Fruit fly (Drosophila melanogaster) S2 (cell line): ENCODE results near the gene jub.

Experiments used
- CG8478 ChIP-seq: fragments of >200 bp; optimal IDR thresholded peaks from 2 replicates; lab custom pipeline; 2018
- CTCF ChIP-seq, 2 experiments: fragments of >200 bp; optimal IDR thresholded peaks; 2 replicates each; lab custom pipeline; 2018

Gene jub

DNA sequence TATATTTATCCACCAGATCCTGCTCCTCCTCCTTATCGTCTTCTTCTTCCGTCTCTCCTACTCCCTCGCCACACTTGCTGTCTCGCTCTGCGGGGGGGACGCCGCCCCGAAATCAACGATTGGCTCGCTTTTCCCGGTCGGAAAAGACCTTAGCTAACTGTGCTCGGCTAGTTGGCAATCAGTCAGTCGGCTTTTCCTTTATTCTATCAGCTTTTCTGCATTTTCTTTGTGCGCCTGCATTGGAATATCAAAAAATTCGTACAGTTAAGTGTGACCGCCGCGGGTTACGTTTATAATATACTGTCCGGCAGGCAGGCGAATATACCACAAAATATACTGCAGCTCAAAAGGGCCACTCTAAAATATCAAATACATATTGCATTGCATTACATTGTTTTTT, at the start of gene jub:
Gene jub, minus strand, starts transcription at position 289 of the 400 bp plus-strand sequence.
- TF ChIP-seq CTCF (optimal IDR thresholded peaks at IDR 0.05; lab: Kevin White, UChicago), result no peak
- no peak for TF ChIP-seq CG8478 (lab: Kevin White, UChicago)

DNA sequence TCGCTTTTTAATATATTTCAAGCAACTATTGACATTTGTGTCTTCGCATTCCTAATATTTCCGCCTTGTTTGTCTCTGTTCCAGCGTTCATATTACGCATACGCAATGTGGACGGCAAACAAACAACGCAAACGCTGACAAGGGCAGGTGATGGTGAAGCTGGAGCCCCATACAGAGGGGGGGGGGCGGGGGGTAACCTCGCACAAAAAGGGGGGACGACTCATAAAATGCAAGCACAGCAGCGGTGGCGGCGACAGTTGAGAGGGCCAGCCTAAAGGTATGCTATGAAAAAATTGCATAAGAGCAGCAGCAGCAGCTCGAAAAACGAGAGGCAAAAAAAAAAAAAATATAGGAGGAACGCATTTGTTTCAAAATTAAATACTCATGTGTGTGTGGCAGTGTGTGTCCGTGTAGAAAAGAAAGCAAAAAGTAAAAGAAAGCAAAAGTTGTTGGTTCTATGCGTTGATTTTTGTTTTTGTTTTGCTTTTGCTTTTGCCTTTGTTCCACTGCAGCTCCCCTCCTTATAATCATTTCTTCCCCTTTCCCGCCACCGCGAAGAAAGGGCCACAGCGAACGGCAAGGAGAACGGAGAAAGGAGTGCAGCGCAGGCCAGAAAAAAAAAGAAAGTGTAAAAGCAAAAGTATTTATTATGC, 49.2 kb upstream of the jub start:
- TF ChIP-seq CG8478 (lab: Kevin White, UChicago) (no peak), CTCF (optimal IDR thresholded peaks at IDR 0.05; lab: Kevin White, UChicago) (no peak)

DNA sequence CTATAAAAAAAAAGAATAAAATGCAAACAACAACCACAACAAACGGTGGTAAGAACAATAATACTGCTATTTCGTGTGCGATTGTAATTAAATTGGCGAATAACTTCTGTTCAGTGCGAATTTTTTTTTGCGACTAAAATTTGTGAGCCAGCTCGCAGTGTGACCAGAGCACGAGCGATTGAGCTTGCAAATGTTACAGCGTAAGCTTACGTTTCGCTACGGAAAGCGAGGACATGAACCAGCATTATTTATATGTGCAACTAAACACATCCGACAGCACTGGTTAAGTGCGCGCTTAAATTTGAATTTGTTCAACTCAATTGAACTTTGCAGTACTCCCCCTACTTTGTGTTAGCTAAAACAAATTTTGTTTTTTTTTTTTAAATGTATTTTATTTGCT, 15.6 kb upstream of the jub start, which contains the start of gene AMPdeam:
Gene AMPdeam, minus strand, starts transcription at position 139 of the 400 bp plus-strand sequence.
- TF ChIP-seq CTCF (optimal IDR thresholded peaks at IDR 0.05; lab: Kevin White, UChicago), result peak in 1 of 2 experiments; percentile 25
- no peak for TF ChIP-seq CG8478 (lab: Kevin White, UChicago)

DNA sequence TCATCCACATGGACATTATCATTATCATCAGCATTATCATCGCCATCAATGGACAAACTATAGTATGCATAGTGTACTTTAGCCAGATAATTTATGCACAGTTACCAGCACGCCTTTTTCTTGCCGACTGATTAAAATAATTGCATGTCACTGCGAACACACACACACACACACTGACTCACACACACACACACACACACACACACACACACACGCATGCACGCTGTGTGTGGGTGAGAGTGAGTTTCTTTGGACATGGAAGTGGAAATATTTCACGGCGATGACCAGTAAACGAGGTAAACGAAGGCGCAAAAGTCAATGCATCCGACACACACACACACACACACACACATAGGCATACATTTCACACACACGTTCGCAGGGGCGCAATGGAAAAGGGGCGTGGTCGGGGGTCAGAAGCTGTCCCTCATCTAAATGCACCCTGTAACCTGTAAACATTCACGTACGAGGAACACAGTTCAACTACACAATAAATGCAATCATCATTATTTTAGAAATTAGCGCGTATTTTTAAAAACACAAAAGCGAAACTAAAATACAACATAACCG, 14.3 kb upstream of the jub start:
- TF ChIP-seq CTCF (optimal IDR thresholded peaks at IDR 0.05; lab: Kevin White, UChicago), result no peak
- TF ChIP-seq CG8478 (lab: Kevin White, UChicago), result no peak

DNA sequence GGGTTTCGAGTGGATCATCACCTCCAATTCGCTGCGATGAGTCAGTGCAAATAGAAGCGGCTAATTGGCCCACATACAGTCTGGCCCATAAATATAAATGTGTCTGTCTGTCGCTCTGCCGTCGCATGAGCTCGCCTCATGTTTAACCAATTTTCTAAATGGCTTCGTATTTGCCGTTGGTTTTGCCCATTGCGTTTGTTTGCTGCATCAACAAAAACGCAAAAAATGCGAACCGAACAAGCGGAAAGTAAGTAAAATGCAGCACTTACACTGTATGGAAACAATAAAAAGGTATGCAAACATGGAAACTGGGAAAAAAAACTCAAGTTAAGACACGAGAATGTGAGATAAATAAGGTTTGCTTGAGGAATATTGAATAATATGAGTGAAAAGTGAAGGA, 13.4 kb upstream of the jub start:
- TF ChIP-seq CG8478 (lab: Kevin White, UChicago) (no peak), CTCF (optimal IDR thresholded peaks at IDR 0.05; lab: Kevin White, UChicago) (no peak)

DNA sequence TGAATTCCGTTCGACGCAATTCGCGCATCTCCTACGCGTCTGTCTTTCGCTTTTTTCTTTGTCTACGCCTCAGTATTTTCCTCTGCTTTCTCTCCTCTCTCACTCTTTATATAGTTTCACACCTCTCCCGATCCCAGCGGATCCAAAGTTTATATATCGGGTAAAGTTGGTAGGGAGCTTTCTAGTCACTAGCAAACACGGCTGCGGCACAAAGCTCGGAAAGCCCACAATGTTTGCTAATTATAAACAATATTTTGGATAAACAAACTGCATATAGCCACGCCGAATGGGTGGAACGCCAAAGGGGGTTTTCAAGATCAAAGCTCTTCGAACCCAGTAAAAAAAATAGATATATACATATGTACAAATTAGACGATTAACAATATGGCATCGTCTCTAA, 10.0 kb upstream of the jub start:
- TF ChIP-seq CTCF (optimal IDR thresholded peaks at IDR 0.05; lab: Kevin White, UChicago) (no peak), CG8478 (lab: Kevin White, UChicago) (no peak)

DNA sequence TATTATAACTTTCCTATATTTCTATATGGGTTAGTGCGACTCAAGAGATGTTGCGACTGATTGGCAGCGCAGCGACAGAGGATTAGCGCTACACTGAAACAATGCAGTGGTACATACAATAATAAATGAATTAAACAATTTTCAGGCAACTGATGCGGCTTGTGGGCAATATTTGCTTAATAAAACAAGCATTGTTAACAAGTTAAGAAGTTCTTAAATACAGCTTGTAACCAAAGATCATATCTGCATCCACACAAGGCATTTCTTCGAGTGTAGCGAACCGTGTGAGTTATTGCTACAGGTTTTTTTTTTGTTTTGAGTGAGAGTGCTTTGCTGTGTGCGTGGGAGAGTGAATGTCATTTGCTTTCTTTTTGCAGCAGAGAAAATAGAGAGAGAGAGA, 8.8 kb upstream of the jub start:
- TF ChIP-seq CG8478 (lab: Kevin White, UChicago) (no peak), CTCF (optimal IDR thresholded peaks at IDR 0.05; lab: Kevin White, UChicago) (no peak)

DNA sequence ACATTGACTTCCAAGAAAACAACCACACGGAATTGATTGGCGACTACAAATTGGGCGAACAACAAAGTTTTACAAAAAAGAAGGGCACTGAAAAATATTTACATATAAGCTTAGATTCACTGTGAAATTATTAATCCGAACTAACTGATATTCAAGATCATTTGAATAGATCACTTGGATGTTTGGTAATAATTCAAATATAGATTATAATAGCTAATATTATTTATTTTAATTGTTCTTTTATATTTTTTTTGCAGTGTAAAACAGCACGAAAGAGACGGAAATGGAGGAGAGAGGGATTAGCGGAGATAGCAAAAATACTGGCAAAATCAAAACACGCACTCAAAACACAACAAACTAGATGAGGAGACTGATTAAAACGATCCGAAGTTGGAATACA, 8.1 kb upstream of the jub start:
- no peak for TF ChIP-seq CTCF (optimal IDR thresholded peaks at IDR 0.05; lab: Kevin White, UChicago)

DNA sequence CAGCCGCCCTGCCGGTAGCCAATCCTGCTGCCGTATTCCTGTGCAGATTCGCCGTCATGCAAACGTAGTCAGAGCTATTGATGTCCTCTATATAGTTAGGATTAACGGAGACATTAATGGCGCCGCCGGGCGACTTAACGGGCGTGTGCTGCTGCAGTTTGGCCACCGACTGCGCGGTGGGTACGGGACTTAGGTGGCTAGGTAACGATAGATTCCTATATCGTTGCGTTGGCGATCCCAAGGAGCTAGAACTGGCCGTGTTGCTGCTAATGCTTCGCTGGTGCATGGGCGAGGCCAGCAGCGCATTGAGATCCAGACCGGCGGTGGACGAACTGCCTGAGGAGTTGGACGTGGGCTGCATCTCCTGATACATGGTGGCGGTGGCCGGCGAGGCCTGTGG, 1.2 kb downstream of the jub start:
- TF ChIP-seq CG8478 (lab: Kevin White, UChicago) (no peak), CTCF (optimal IDR thresholded peaks at IDR 0.05; lab: Kevin White, UChicago) (no peak)

DNA sequence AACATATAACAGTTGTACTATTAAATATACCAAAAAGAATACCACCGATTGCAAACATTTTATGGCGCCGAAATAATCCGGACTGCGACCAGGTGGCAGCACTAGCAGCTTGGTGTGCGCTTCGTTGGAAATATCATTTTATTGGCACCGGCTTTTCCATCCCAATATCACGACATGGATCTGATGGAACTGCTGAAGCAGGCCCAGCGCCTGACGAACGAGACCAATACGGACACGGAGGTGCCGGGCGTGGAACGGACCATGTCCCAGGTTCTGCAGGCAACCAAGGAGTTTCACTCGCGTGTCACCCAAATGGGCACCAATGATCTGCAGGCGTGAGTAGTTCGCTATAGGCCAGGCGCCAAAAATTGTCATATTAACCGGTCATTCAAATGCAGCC, 7.4 kb downstream of the jub start, which contains the start of gene Nup93-1:
Gene Nup93-1, plus strand, starts transcription at position 74 of the 400 bp plus-strand sequence.
- TF ChIP-seq CTCF (optimal IDR thresholded peaks at IDR 0.05; lab: Kevin White, UChicago) (no peak), CG8478 (lab: Kevin White, UChicago) (no peak)

DNA sequence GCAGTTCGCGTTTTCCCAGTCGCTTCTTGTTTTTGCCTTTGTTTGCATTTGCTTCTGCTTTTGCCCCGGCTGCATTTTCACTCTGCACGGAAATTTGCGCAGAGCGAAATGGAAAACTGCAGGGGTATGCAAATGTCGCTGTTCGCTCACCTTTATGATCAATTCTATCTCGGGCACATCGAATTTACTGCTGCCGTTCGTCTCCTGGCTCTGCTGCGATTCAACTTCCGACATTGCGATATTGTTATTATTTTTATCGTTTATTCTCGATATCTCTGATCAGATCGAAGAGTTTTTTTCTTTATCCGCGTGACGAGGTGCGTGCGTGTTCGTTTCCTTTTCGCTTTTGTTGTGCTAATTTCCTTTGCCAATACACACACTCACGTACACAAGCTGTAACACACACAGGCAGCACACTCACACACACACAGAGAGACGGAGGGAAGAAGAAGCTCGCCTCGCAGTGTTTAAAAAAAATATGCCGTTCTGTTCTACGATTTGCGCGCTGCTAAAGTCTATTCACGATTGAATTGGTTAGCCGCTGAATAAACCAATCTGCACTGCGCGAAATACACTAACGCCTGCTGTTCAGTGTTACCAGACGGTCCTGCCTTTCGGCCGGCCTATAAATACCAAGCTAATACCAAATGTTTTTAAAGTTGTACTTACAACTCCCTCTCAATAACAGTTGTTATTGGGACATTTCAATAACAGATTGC, 8.2 kb downstream of the jub start, which contains the start of gene Clic:
Gene Clic, minus strand, starts transcription at position 533 of the 719 bp plus-strand sequence.
- TF ChIP-seq CTCF (optimal IDR thresholded peaks at IDR 0.05; lab: Kevin White, UChicago) (no peak), CG8478 (lab: Kevin White, UChicago) (no peak)

DNA sequence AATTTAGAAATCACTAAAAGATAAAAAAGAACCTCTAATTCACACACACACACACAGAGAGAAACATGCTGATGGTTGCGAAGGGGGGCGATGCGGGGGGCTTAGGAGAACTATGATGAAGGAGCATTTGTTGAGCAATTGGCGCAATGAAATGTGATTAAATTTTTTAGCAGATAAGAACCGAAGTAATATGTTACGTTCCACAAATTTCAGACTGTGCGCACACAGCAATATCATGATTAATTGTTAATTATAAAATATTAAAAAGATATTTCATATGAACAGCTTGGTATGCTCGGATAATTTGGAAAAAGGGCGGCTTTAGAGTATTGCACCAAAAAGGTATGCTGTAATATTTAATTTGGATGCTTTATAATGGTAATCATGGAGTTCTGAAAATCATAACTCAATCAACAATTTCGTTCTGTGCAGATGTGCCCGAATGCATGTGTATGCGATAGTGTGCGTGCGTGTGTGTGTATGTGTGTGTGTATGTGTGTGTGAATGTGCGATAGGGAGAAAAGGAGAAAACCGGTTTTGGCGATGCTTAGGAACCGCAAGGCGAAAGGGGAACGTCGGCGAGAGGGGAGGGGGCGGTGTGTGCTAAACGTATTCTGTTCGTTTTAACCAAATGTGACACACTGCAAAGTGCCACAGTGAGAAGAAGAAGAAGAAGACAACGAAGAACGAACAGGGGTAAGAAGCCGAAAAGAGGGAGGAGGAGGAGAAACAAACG, 8.9 kb downstream of the jub start:
- TF ChIP-seq CTCF (optimal IDR thresholded peaks at IDR 0.05; lab: Kevin White, UChicago), result no peak

DNA sequence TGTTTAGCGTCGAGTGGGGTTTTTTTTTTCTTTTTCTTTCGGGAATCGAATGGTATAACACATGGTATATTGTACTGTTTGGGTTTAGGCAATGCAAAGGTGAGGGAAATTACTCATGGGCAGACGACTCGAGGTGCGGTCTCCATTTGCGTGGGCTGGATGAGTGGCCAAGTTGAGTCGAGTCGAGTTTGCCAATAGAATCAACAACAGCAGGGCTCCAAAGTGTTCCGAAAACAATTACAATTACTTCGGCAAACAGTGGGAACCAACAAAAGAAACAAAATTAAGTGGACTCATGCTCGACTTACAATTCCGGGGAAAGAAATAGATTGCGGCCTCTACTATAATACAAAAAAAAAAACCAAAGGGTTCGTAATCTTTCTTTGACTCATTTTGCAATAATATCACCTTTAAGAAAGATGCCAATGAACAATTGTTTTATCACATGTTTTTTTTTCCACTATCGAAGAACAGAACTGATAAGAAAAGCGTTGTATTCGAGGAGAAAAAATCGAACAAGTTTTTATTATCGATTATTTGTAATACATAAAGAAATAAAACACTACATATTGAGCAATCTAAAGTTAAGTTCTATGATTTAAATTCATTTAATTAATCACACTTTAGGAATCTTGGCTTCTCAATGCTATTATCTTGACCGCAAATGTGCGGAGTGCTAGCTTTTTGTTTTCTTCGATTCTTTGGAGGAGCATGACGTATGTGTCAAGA, 9.6 kb downstream of the jub start:
- TF ChIP-seq CTCF (optimal IDR thresholded peaks at IDR 0.05; lab: Kevin White, UChicago), result no peak

DNA sequence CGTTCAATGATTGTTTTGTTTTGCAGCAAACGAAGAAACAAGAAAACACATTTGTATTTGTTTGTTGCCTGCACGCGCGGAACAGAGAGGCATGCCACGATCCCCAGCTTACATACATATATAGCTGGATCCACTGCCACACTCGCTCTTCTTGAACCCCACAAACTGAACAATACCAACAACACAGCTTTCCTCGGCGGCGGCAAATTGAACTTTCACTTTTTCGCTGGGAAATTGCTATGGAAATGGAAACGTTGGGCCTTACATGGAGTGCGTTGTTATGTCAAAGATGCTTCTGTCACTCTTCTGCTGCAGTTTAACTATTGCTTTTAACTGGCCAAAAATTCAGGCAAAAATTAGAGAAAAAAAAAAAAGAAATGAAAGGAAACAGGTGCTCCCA, 10.4 kb downstream of the jub start:
- TF ChIP-seq CTCF (optimal IDR thresholded peaks at IDR 0.05; lab: Kevin White, UChicago), result no peak
- TF ChIP-seq CG8478 (lab: Kevin White, UChicago), result no peak
